Fruit fly (Drosophila melanogaster): ENCODE measurements around the gene CG16775.
A peak's percentile ranks its signal among the peaks of the same experiment; 100 is the strongest.

DNA sequence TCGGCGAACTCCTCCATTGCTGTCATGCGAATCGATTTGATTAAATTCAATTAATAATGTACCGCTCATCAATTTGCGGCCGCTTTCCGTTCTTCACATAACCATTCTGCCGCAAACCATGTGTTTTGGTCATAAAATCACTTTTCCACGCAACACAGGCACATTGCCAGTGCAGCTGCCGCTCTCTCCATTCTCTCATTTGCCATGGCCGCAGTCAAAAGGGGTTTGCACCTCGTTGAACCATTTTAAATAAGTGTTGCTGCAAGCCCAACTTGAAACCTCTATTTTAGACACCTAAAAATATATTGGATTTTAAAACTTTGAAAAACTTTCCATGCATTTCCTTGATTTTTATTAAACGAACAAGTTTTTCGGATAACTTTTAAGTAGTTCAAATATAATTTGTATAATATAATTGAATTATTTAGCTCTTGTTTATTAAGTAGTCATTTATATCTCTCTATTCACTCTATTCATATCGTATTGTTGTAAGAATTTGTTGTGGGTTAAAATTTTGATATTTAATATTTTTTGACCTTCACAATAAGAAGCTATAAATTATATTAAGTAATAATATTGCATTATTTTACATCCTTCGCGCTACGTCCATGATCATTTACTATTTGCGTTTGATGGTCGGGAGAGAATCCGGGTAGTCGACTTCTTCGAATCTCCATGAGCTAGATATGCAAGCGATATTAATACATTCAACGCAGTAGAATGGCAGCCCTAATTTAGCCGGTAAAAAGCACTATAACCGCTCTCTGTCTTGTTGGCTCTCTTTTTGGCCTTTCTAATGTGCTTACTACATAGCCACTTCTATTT is 29.6 kb downstream of the CG16775 start, which contains the start of gene CG5535:
- TF ChIP-seq CG11762 (GFP tag; optimal IDR thresholded peaks at IDR 0.05; ENCODE audit: insufficient read depth) (peak; percentile 47), OdsH (GFP tag; optimal IDR thresholded peaks at IDR 0.05) (peak; percentile 74), dac (GFP tag; optimal IDR thresholded peaks at IDR 0.05) (peak; percentile 60), ss (GFP tag; optimal IDR thresholded peaks at IDR 0.05) (peak; percentile 48 to 52), CG32006 (GFP tag; optimal IDR thresholded peaks at IDR 0.05) (peak; percentile 96), CG8319 (GFP tag; optimal IDR thresholded peaks at IDR 0.05) (peak; percentile 20), Blimp-1 (GFP tag; optimal IDR thresholded peaks at IDR 0.05) (no peak), CG3032 (tag; optimal IDR thresholded peaks at IDR 0.05) (peak; percentile 75), CG10669 (GFP tag; optimal IDR thresholded peaks at IDR 0.05) (peak; percentile 57), eg (GFP tag; IDR thresholded peaks at IDR 0.05) (peak; percentile 76), CG16779 (tag; optimal IDR thresholded peaks at IDR 0.05) (peak; percentile 74), Ets21C (GFP tag; optimal IDR thresholded peaks at IDR 0.05) (no peak), CG6276 (GFP tag; optimal IDR thresholded peaks at IDR 0.05) (peak; percentile 91)

All from whole organism, prepupa.